Worm (Caenorhabditis elegans): ENCODE measurements around the gene C36E8.6.

C36E8.6 gene

DNA sequence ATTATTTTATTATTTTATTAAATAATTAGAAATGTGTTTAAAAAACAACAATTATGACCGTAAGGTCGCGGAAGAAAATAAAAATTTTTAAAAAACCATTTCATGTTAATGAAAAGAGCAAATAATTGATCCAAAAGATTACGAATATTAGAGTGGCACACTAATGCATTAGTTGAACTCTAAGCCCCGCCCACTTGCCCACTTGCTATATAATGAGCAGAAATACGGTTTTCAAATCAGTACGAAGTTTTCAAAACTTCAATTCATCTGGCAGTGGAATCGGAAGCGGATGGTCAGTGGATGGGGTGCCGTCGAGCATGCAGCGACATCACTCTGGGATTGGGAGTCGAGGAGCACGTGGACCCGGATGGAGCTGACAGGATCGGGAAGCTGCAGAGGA lies at the start of gene C36E8.6:
Gene C36E8.6 (plus strand): TSS at position 301 of the 400 bp plus-strand sequence.
- TF ChIP-seq M03D4.4 (tag; optimal IDR thresholded peaks at IDR 0.05) (no peak), flh-1 (GFP tag; optimal IDR thresholded peaks at IDR 0.05) (no peak), nhr-2 (tag; optimal IDR thresholded peaks at IDR 0.05) (no peak), blmp-1 (tag; optimal IDR thresholded peaks at IDR 0.05) (no peak), ceh-39 (tag; optimal IDR thresholded peaks at IDR 0.05) (no peak), zip-8 (tag; optimal IDR thresholded peaks at IDR 0.05) (no peak), mep-1 (tag; optimal IDR thresholded peaks at IDR 0.05) (no peak), cnd-1 (tag; optimal IDR thresholded peaks at IDR 0.05) (no peak), ces-1 (GFP tag; optimal IDR thresholded peaks at IDR 0.05) (no peak), pha-4 (tag; optimal IDR thresholded peaks at IDR 0.05) (no peak)

DNA sequence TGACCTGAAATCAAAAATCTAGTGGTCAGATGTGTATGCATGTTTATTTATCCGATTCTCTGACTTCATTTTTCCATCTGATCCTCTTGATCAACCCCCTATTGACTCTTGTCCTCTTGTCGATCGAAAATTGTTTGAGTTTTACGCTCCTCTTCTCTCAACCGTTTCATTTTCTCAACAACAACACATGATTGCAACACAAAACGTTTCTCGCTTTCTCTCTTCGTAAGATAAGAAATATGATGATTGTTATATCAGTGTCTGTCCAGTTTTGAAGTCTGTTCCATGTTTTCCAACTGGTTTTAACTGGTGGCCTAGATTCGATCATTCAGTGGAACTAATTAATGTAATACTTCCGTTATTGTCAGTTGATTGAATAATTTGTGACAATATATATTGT lies 35.8 kb upstream of the C36E8.6 start:
- TF ChIP-seq sem-2 (GFP tag; optimal IDR thresholded peaks at IDR 0.05), result no peak
- peak; percentile 34 for TF ChIP-seq unc-62 (GFP tag; optimal IDR thresholded peaks at IDR 0.05)
- TF ChIP-seq bed-3 (GFP tag; optimal IDR thresholded peaks at IDR 0.05), result no peak
- TF ChIP-seq snpc-4 (tag; optimal IDR thresholded peaks at IDR 0.05), result no peak
- no peak for TF ChIP-seq nhr-76 (tag; optimal IDR thresholded peaks at IDR 0.05)
- no peak for TF ChIP-seq lsy-2 (tag; optimal IDR thresholded peaks at IDR 0.05)
- no peak for TF ChIP-seq blmp-1 (tag; optimal IDR thresholded peaks at IDR 0.05)
- no peak for TF ChIP-seq zip-8 (tag; optimal IDR thresholded peaks at IDR 0.05)

DNA sequence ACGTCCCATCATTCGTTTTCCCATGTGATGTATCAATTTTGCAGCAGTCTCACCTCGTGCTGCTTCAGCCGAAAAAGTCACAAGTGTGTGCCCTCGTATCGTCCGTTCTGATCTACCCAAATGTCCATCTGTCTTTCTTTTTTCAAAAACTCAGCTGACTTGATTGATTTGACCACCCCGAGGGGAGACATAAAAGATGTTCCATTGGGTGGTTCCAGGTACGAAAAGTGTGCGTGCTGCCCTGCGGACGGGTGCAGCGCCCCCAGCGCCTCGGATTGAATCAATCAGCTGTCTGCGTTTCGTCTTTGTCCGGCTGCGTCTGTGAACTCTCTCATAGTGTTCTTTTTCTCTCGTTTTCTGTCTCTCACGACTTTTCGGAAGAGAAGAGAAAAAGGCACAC lies 34.6 kb upstream of the C36E8.6 start:
- TF ChIP-seq hlh-1 (tag; optimal IDR thresholded peaks at IDR 0.05), result peak; percentile 21
- TF ChIP-seq sptf-1 (tag; optimal IDR thresholded peaks at IDR 0.05), result no peak
- TF ChIP-seq unc-62 (GFP tag; optimal IDR thresholded peaks at IDR 0.05), result peak; percentile 27
- no peak for TF ChIP-seq nhr-28 (tag; optimal IDR thresholded peaks at IDR 0.05)
- peak; percentile 62 for TF ChIP-seq ces-1 (GFP tag; optimal IDR thresholded peaks at IDR 0.05)
- peak; percentile 18 for TF ChIP-seq unc-120 (tag; optimal IDR thresholded peaks at IDR 0.05; ENCODE audit: poor library complexity, severe bottlenecking)
- no peak for TF ChIP-seq lin-13 (tag; optimal IDR thresholded peaks at IDR 0.05)

- no peak for TF ChIP-seq lin-13 (tag; optimal IDR thresholded peaks at IDR 0.05)
- TF ChIP-seq zip-8 (tag; optimal IDR thresholded peaks at IDR 0.05), result no peak
- no peak for TF ChIP-seq snpc-4 (tag; optimal IDR thresholded peaks at IDR 0.05)
- TF ChIP-seq unc-39 (tag; optimal IDR thresholded peaks at IDR 0.05), result no peak
- no peak for TF ChIP-seq ham-2 (GFP tag; optimal IDR thresholded peaks at IDR 0.05)
- no peak for TF ChIP-seq M03D4.4 (tag; optimal IDR thresholded peaks at IDR 0.05)
- no peak for TF ChIP-seq nhr-12 (tag; optimal IDR thresholded peaks at IDR 0.05)
- TF ChIP-seq nhr-28 (tag; optimal IDR thresholded peaks at IDR 0.05), result no peak
- TF ChIP-seq lin-32 (GFP tag; optimal IDR thresholded peaks at IDR 0.05), result no peak
Measured at ce11 chrIII:3954220-3954619, 33.6 kb upstream of the C36E8.6 start.

- TF ChIP-seq ceh-39 (tag; optimal IDR thresholded peaks at IDR 0.05) (no peak), ceh-83 (GFP tag; optimal IDR thresholded peaks at IDR 0.05) (no peak), bed-3 (GFP tag; optimal IDR thresholded peaks at IDR 0.05) (no peak), mab-5 (tag; optimal IDR thresholded peaks at IDR 0.05) (no peak), ces-1 (GFP tag; optimal IDR thresholded peaks at IDR 0.05) (no peak), drap-1 (GFP tag; optimal IDR thresholded peaks at IDR 0.05) (no peak), tbx-8 (GFP tag; optimal IDR thresholded peaks at IDR 0.05) (no peak), nhr-76 (tag; optimal IDR thresholded peaks at IDR 0.05) (no peak), nhr-12 (tag; optimal IDR thresholded peaks at IDR 0.05) (no peak), elt-3 (tag; optimal IDR thresholded peaks at IDR 0.05) (no peak), unc-39 (tag; optimal IDR thresholded peaks at IDR 0.05) (no peak), mep-1 (tag; optimal IDR thresholded peaks at IDR 0.05) (no peak), ztf-11 (tag; optimal IDR thresholded peaks at IDR 0.05) (no peak), zip-8 (tag; optimal IDR thresholded peaks at IDR 0.05) (no peak)
Measured at ce11 chrIII:3954828-3955227, 33.0 kb upstream of the C36E8.6 start.

DNA sequence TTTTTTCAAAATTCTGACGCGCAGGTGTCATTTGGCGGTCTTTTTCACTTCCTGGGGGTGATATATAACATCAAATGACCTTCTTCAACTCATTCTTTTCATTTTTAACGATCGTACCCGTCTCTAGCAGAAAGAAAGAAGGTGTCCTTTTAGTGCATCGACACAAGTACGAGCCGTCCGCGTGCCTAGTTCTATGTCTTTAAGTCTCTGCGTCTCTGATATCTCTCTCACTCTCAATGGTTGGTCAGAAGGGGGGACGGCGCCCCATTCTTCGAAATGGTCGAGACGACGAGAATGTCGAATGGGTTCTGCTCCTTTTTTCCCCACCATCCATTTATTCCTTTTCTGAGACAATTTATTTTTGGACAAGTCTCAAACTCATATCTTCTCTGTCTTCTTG lies 32.2 kb upstream of the C36E8.6 start:
- TF ChIP-seq lin-13 (tag; optimal IDR thresholded peaks at IDR 0.05) (no peak), sem-2 (GFP tag; optimal IDR thresholded peaks at IDR 0.05) (no peak), mls-2 (tag; optimal IDR thresholded peaks at IDR 0.05) (no peak), ham-2 (GFP tag; optimal IDR thresholded peaks at IDR 0.05) (no peak), ces-1 (GFP tag; optimal IDR thresholded peaks at IDR 0.05) (no peak), unc-120 (tag; optimal IDR thresholded peaks at IDR 0.05; ENCODE audit: poor library complexity, severe bottlenecking) (no peak), nhr-12 (tag; optimal IDR thresholded peaks at IDR 0.05) (no peak), lsy-2 (tag; optimal IDR thresholded peaks at IDR 0.05) (no peak), bed-3 (GFP tag; optimal IDR thresholded peaks at IDR 0.05) (no peak), nhr-28 (tag; optimal IDR thresholded peaks at IDR 0.05) (no peak), sptf-1 (tag; optimal IDR thresholded peaks at IDR 0.05) (no peak), pha-4 (tag; optimal IDR thresholded peaks at IDR 0.05) (no peak)

All from whole organism, mixed stage, embryonic.